Fruit fly (Drosophila melanogaster) whole organism, embryonic: Measurements from ENCODE around the gene CG10866.

Experiments used
- Bdp1 ChIP-seq: fragments of 200-800 bp; sonication (Bioruptor generic); optimal IDR thresholded peaks from 3 replicates; lab custom pipeline; 2016; ENCODE audit warnings: missing biosample characterization, missing genetic modification characterization
- CG10274 ChIP-seq: fragments of 200-800 bp; sonication (Bioruptor generic); optimal IDR thresholded peaks from 3 replicates; lab custom pipeline; 2017; ENCODE audit warnings: missing biosample characterization, mild to moderate bottlenecking, missing genetic modification characterization
- CG10654 ChIP-seq: fragments of 200-800 bp; sonication (Bioruptor generic); optimal IDR thresholded peaks from 2 replicates; lab custom pipeline; 2016; ENCODE audit warnings: missing biosample characterization, missing genetic modification characterization
- CG10959 ChIP-seq: fragments of 200-800 bp; sonication (Bioruptor generic); IDR thresholded peaks from 2 replicates; pipeline ENCODE4 v1.3.6; 2022; ENCODE audit warnings: missing biosample characterization, missing genetic modification characterization
- CG14710 ChIP-seq: fragments of 200-800 bp; sonication (Bioruptor generic); optimal IDR thresholded peaks from 3 replicates; lab custom pipeline; 2019; ENCODE audit warnings: missing biosample characterization, mild to moderate bottlenecking, missing genetic modification characterization, moderate library complexity
- CG15479 ChIP-seq: fragments of 200-800 bp; sonication (Bioruptor generic); optimal IDR thresholded peaks from 3 replicates; lab custom pipeline; 2019; ENCODE audit warnings: missing biosample characterization, mild to moderate bottlenecking, missing genetic modification characterization, moderate library complexity
- CG1647 ChIP-seq: fragments of 200-800 bp; sonication (Bioruptor generic); optimal IDR thresholded peaks from 3 replicates; lab custom pipeline; 2016; ENCODE audit warnings: missing biosample characterization, missing genetic modification characterization
- CG17328 ChIP-seq: fragments of 200-800 bp; sonication (Bioruptor generic); IDR thresholded peaks from 2 replicates; pipeline ENCODE4 v1.3.6; 2022; ENCODE audit warnings: missing biosample characterization, missing genetic modification characterization
- CG2202 ChIP-seq: fragments of 200-800 bp; sonication (Bioruptor generic); optimal IDR thresholded peaks from 2 replicates; lab custom pipeline; 2018; ENCODE audit warnings: missing biosample characterization, mild to moderate bottlenecking, missing genetic modification characterization
- CG2875 ChIP-seq: fragments of 200-800 bp; sonication (Bioruptor generic); optimal IDR thresholded peaks from 2 replicates; lab custom pipeline; 2017; ENCODE audit warnings: missing biosample characterization, mild to moderate bottlenecking, missing genetic modification characterization, missing genetic modification reagents
- CG3726 ChIP-seq: fragments of 200-800 bp; sonication (Bioruptor generic); IDR thresholded peaks from 3 replicates; pipeline ENCODE4, ENCODE4 v1.3.6; 2022; ENCODE audit warnings: missing biosample characterization, missing genetic modification characterization
- CG4360 ChIP-seq: fragments of 200-800 bp; sonication (Bioruptor generic); IDR thresholded peaks from 2 replicates; pipeline ENCODE4 v1.3.6; 2022; ENCODE audit warnings: missing biosample characterization, missing genetic modification characterization
- CG5245 ChIP-seq: fragments of 200-800 bp; sonication (Bioruptor generic); optimal IDR thresholded peaks from 3 replicates; lab custom pipeline; 2016; ENCODE audit warnings: missing biosample characterization, missing genetic modification characterization
- CG5953 ChIP-seq: fragments of 200-800 bp; sonication (Bioruptor generic); IDR thresholded peaks from 2 replicates; pipeline ENCODE4 v1.3.6; 2022; ENCODE audit warnings: missing biosample characterization, missing genetic modification characterization
- CG6689 ChIP-seq: fragments of 200-800 bp; sonication (Bioruptor generic); IDR thresholded peaks from 2 replicates; pipeline ENCODE4 v1.3.6; 2022; ENCODE audit warnings: missing biosample characterization, missing genetic modification characterization
- CG6765 ChIP-seq: fragments of 200-800 bp; sonication (Bioruptor generic); optimal IDR thresholded peaks from 3 replicates; lab custom pipeline; 2017; ENCODE audit warnings: missing biosample characterization, mild to moderate bottlenecking, missing genetic modification characterization
- CG7839 ChIP-seq: fragments of 200-800 bp; sonication (Bioruptor generic); optimal IDR thresholded peaks from 3 replicates; lab custom pipeline; 2018; ENCODE audit warnings: missing biosample characterization, mild to moderate bottlenecking, missing genetic modification characterization, moderate library complexity
- CG7963 ChIP-seq: fragments of 200-800 bp; sonication (Bioruptor generic); IDR thresholded peaks from 3 replicates; pipeline ENCODE4 v1.3.6; 2022; ENCODE audit warnings: missing biosample characterization, missing genetic modification characterization; ENCODE audit not compliant: partially characterized antibody
- CG8765 ChIP-seq: fragments of 200-800 bp; sonication (Bioruptor generic); IDR thresholded peaks from 2 replicates; pipeline ENCODE4 v1.3.6; 2022; ENCODE audit warnings: missing biosample characterization, missing genetic modification characterization
- CG8924 ChIP-seq: fragments of 200-800 bp; optimal IDR thresholded peaks from 3 replicates; lab custom pipeline; 2019; ENCODE audit warnings: missing biosample characterization, mild to moderate bottlenecking, missing genetic modification characterization, moderate library complexity
- Chrac-16 ChIP-seq: fragments of 200-800 bp; sonication (Bioruptor generic); optimal IDR thresholded peaks from 3 replicates; lab custom pipeline; 2016; ENCODE audit warnings: missing biosample characterization, missing genetic modification characterization
- D ChIP-seq, 2 experiments: fragments of 200-800 bp in 1 of 2; fragments of >200 bp in 1 of 2; sonication (Bioruptor generic) in 1 of 2; optimal IDR thresholded peaks; 2 replicates in 1 of 2; 3 replicates in 1 of 2; lab custom pipeline; 2017; ENCODE audit warnings: mild to moderate bottlenecking in 1 of 2, missing biosample characterization in 1 of 2, missing genetic modification characterization in 1 of 2, missing genetic modification reagents in 1 of 2
- Elba2 ChIP-seq: fragments of 200-800 bp; sonication (Bioruptor generic); optimal IDR thresholded peaks from 3 replicates; lab custom pipeline; 2016; ENCODE audit warnings: missing biosample characterization, missing genetic modification characterization
- GATAe ChIP-seq: fragments of 200-800 bp; sonication (Bioruptor generic); conservative IDR thresholded peaks from 2 replicates; pipeline ENCODE4 v1.3.6; 2022; ENCODE audit warnings: missing biosample characterization, missing genetic modification characterization
- Hr78 ChIP-seq, 2 experiments: fragments of 200-800 bp in 1 of 2; fragments of >200 bp in 1 of 2; sonication (Bioruptor generic) in 1 of 2; optimal IDR thresholded peaks; 2 replicates each; lab custom pipeline; 2017 to 2019; ENCODE audit warnings: missing biosample characterization in 2 of 2, missing genetic modification characterization in 2 of 2, mild to moderate bottlenecking in 1 of 2, moderate library complexity in 1 of 2
- Nf-YA ChIP-seq: fragments of 200-800 bp; sonication (Bioruptor generic); IDR thresholded peaks from 2 replicates; pipeline ENCODE4 v1.3.6; 2022; ENCODE audit warnings: missing biosample characterization, missing genetic modification characterization
- Oli ChIP-seq: fragments of 200-800 bp; sonication (Bioruptor generic); optimal IDR thresholded peaks from 2 replicates; lab custom pipeline; 2018; ENCODE audit warnings: missing biosample characterization, mild to moderate bottlenecking, missing genetic modification characterization, moderate library complexity
- Ssrp ChIP-seq: fragments of 200-800 bp; sonication (Bioruptor generic); optimal IDR thresholded peaks from 2 replicates; lab custom pipeline; 2018; ENCODE audit warnings: missing biosample characterization, mild to moderate bottlenecking, missing genetic modification characterization, moderate library complexity
- TFAM ChIP-seq: fragments of 200-800 bp; sonication (Bioruptor generic); optimal IDR thresholded peaks from 2 replicates; lab custom pipeline; 2017; ENCODE audit warnings: missing biosample characterization, missing genetic modification characterization, inconsistent platforms
- Vsx1 ChIP-seq: fragments of 200-800 bp; sonication (Bioruptor generic); optimal IDR thresholded peaks from 2 replicates; lab custom pipeline; 2017; ENCODE audit warnings: missing biosample characterization, mild to moderate bottlenecking, missing genetic modification characterization, missing genetic modification reagents
- Xrp1 ChIP-seq: fragments of 200-800 bp; sonication (Bioruptor generic); IDR thresholded peaks from 2 replicates; pipeline ENCODE4 v1.3.6; 2022; ENCODE audit warnings: missing biosample characterization, missing genetic modification characterization
- al ChIP-seq: fragments of 200-800 bp; sonication (Bioruptor generic); IDR thresholded peaks from 2 replicates; pipeline ENCODE4 v1.3.6; 2022; ENCODE audit warnings: missing biosample characterization, missing genetic modification characterization
- bowl ChIP-seq: fragments of 200-800 bp; sonication (Bioruptor generic); IDR thresholded peaks from 2 replicates; pipeline ENCODE4 v1.3.6; 2022; ENCODE audit warnings: missing biosample characterization, missing genetic modification characterization
- dimm ChIP-seq: fragments of 200-800 bp; sonication (Bioruptor generic); IDR thresholded peaks from 2 replicates; pipeline ENCODE4 v1.3.6; 2022; ENCODE audit warnings: missing biosample characterization, missing genetic modification characterization
- dysf ChIP-seq: fragments of 200-800 bp; sonication (Bioruptor generic); IDR thresholded peaks from 3 replicates; pipeline ENCODE4 v1.3.6; 2022; ENCODE audit warnings: missing biosample characterization, missing genetic modification characterization
- ems ChIP-seq: fragments of 200-800 bp; sonication (Bioruptor generic); optimal IDR thresholded peaks from 3 replicates; lab custom pipeline; 2016; ENCODE audit warnings: missing biosample characterization, missing genetic modification characterization
- fu2 ChIP-seq: fragments of 200-800 bp; sonication (Bioruptor generic); optimal IDR thresholded peaks from 2 replicates; lab custom pipeline; 2016; ENCODE audit warnings: missing biosample characterization, missing genetic modification characterization
- gem ChIP-seq: fragments of 200-800 bp; sonication (Bioruptor generic); optimal IDR thresholded peaks from 2 replicates; lab custom pipeline; 2019; ENCODE audit warnings: missing biosample characterization, mild to moderate bottlenecking, missing genetic modification characterization, moderate library complexity
- ham ChIP-seq: fragments of 200-800 bp; sonication (Bioruptor generic); IDR thresholded peaks from 2 replicates; pipeline ENCODE4 v1.3.6; 2022; ENCODE audit warnings: missing biosample characterization, missing genetic modification characterization
- jumu ChIP-seq: fragments of 200-800 bp; sonication (Bioruptor generic); optimal IDR thresholded peaks from 3 replicates; lab custom pipeline; 2016; ENCODE audit warnings: missing biosample characterization, missing genetic modification characterization
- lola ChIP-seq, 3 experiments: fragments of >200 bp in 2 of 3; fragments of 200-800 bp in 1 of 3; sonication (Bioruptor generic) in 1 of 3; optimal IDR thresholded peaks; 2 replicates each; lab custom pipeline; 2017 to 2019; ENCODE audit warnings: missing biosample characterization in 3 of 3, missing genetic modification characterization in 3 of 3, mild to moderate bottlenecking in 1 of 3, moderate library complexity in 1 of 3
- nerfin-2 ChIP-seq: fragments of 200-800 bp; sonication (Bioruptor generic); IDR thresholded peaks from 2 replicates; pipeline ENCODE4 v1.3.6; 2022; ENCODE audit warnings: missing biosample characterization, missing genetic modification characterization; ENCODE audit not compliant: partially characterized antibody
- nmo ChIP-seq: fragments of 200-800 bp; sonication (Bioruptor generic); optimal IDR thresholded peaks from 2 replicates; lab custom pipeline; 2018; ENCODE audit warnings: missing biosample characterization, mild to moderate bottlenecking, missing genetic modification characterization, moderate library complexity
- otp ChIP-seq: fragments of 200-800 bp; sonication (Bioruptor generic); IDR thresholded peaks from 3 replicates; pipeline ENCODE4, ENCODE4 v1.3.6; 2022; ENCODE audit warnings: missing biosample characterization, missing genetic modification characterization
- pb ChIP-seq: fragments of 200-800 bp; sonication (Bioruptor generic); optimal IDR thresholded peaks from 3 replicates; lab custom pipeline; 2016; ENCODE audit warnings: missing biosample characterization, missing genetic modification characterization
- run ChIP-seq: fragments of 200-800 bp; sonication (Bioruptor generic); optimal IDR thresholded peaks from 3 replicates; lab custom pipeline; 2018; ENCODE audit warnings: missing biosample characterization, mild to moderate bottlenecking, missing genetic modification characterization
- sens-2 ChIP-seq: fragments of 200-800 bp; sonication (Bioruptor generic); IDR thresholded peaks from 2 replicates; pipeline ENCODE4 v1.3.6; 2022; ENCODE audit warnings: missing biosample characterization, missing genetic modification characterization
- slp2 ChIP-seq: fragments of 200-800 bp; sonication (Bioruptor generic); optimal IDR thresholded peaks from 2 replicates; lab custom pipeline; 2016; ENCODE audit warnings: missing biosample characterization, missing genetic modification characterization
- stwl ChIP-seq: fragments of 200-800 bp; sonication (Bioruptor generic); optimal IDR thresholded peaks from 3 replicates; lab custom pipeline; 2018; ENCODE audit warnings: missing biosample characterization, mild to moderate bottlenecking, missing genetic modification characterization, moderate library complexity

CG10866 gene

dm6 chr3L:3977622-3978355 is 40.0 kb upstream of the CG10866 start (continued):
- peak; percentile 38 for TF ChIP-seq CG2202 (tag; lab: Kevin White, UChicago)
- peak; percentile 64 for TF ChIP-seq Xrp1
- TF ChIP-seq GATAe (GFP tag; lab: Robert Waterston, UW) = no peak
- TF ChIP-seq Vsx1 (GFP tag; lab: Kevin White, UChicago) = no peak
- TF ChIP-seq nerfin-2 (GFP tag; lab: Robert Waterston, UW) = no peak
- TF ChIP-seq Bdp1 = no peak
- no peak for TF ChIP-seq CG10274 (GFP tag; lab: Kevin White, UChicago)
- TF ChIP-seq CG15479 (GFP tag; lab: Kevin White, UChicago) = peak; percentile 23
- no peak for TF ChIP-seq CG1647 (GFP tag; lab: Kevin White, UChicago)
- TF ChIP-seq CG8924 (tag; lab: Kevin White, UChicago) = peak; percentile 48
- peak; percentile 40 for TF ChIP-seq CG7839 (tag; lab: Kevin White, UChicago)
- no peak for TF ChIP-seq D (optimal IDR thresholded peaks at IDR 0.05; lab: Kevin White, UChicago)
- TF ChIP-seq D (GFP tag; optimal IDR thresholded peaks at IDR 0.05; lab: Kevin White, UChicago) = peak; percentile 14
- peak; percentile 20 for TF ChIP-seq Oli (tag; lab: Kevin White, UChicago)
- TF ChIP-seq CG10959 (GFP tag; lab: Robert Waterston, UW) = peak; percentile 63
- no peak for TF ChIP-seq CG10654 (GFP tag; lab: Kevin White, UChicago)
- no peak for TF ChIP-seq TFAM (GFP tag; lab: Kevin White, UChicago)
- no peak for TF ChIP-seq CG5953
- no peak for TF ChIP-seq Nf-YA (GFP tag; lab: Robert Waterston, UW)
- no peak for TF ChIP-seq CG3726
- TF ChIP-seq Elba2 (GFP tag; lab: Kevin White, UChicago) = peak; percentile 58
- TF ChIP-seq CG4360 = no peak
- TF ChIP-seq sens-2 (GFP tag; lab: Robert Waterston, UW) = no peak
- TF ChIP-seq slp2 (GFP tag; lab: Kevin White, UChicago) = no peak
- TF ChIP-seq CG17328 (GFP tag; lab: Robert Waterston, UW) = no peak
- TF ChIP-seq dysf = no peak
- TF ChIP-seq CG6765 = no peak
- TF ChIP-seq Chrac-16 (GFP tag; lab: Kevin White, UChicago) = peak; percentile 26
- TF ChIP-seq al (GFP tag; lab: Robert Waterston, UW) = no peak
- no peak for TF ChIP-seq run (tag; lab: Kevin White, UChicago)
- TF ChIP-seq ems = no peak
- no peak for TF ChIP-seq Hr78 (GFP tag; optimal IDR thresholded peaks at IDR 0.05; lab: Kevin White, UChicago)
- TF ChIP-seq lola (GFP tag; optimal IDR thresholded peaks at IDR 0.05; lab: Kevin White, UChicago) = peak in 1 of 3 experiments; percentile 80
- peak; percentile 61 for TF ChIP-seq gem
- TF ChIP-seq nmo (GFP tag; lab: Kevin White, UChicago) = peak; percentile 57
- TF ChIP-seq stwl = peak; percentile 27
- no peak for TF ChIP-seq ham (GFP tag; lab: Robert Waterston, UW)
- no peak for TF ChIP-seq otp (GFP tag; lab: Robert Waterston, UW)
- TF ChIP-seq jumu (GFP tag; lab: Kevin White, UChicago) = no peak
- TF ChIP-seq Ssrp (tag; lab: Kevin White, UChicago) = peak; percentile 39
- TF ChIP-seq CG5245 (GFP tag; lab: Kevin White, UChicago) = peak; percentile 5
- no peak for TF ChIP-seq CG7963 (GFP tag; lab: Robert Waterston, UW)
- TF ChIP-seq fu2 (GFP tag; lab: Kevin White, UChicago) = no peak
- 0 out of 2 replicates have a peak, but pooled peaks have one; percentile 20 for TF ChIP-seq CG6689
- no peak for TF ChIP-seq bowl (GFP tag; lab: Robert Waterston, UW)
- TF ChIP-seq CG2875 (GFP tag; lab: Kevin White, UChicago) = no peak
- peak; percentile 77 for TF ChIP-seq CG14710
- no peak for TF ChIP-seq pb (GFP tag; lab: Kevin White, UChicago)
- TF ChIP-seq dimm (GFP tag; lab: Robert Waterston, UW) = no peak
- peak; percentile 52; the same call in 1 of the 2 replicates for TF ChIP-seq CG8765 (GFP tag; lab: Robert Waterston, UW)
